Fruit fly (Drosophila melanogaster): ENCODE measurements around the gene Sce.

- TF ChIP-seq CG8301 (tag; optimal IDR thresholded peaks at IDR 0.05): no peak
- TF ChIP-seq rn (GFP tag; IDR thresholded peaks at IDR 0.05): no peak
- no peak for TF ChIP-seq Pif1B (GFP tag; optimal IDR thresholded peaks at IDR 0.05)
- no peak for TF ChIP-seq CG17806 (tag; optimal IDR thresholded peaks at IDR 0.05)
- TF ChIP-seq D1 (tag; optimal IDR thresholded peaks at IDR 0.05): no peak
- no peak for TF ChIP-seq CG9948 (tag; optimal IDR thresholded peaks at IDR 0.05)
- no peak for TF ChIP-seq EcR (GFP tag; optimal IDR thresholded peaks at IDR 0.05)
- TF ChIP-seq Snoo (tag; optimal IDR thresholded peaks at IDR 0.05): no peak
- no peak for TF ChIP-seq CG4496 (GFP tag; IDR thresholded peaks at IDR 0.05)
- no peak for TF ChIP-seq fd96Ca (GFP tag; IDR thresholded peaks at IDR 0.05)
- no peak for TF ChIP-seq CG12605 (GFP tag; IDR thresholded peaks at IDR 0.05)
- TF ChIP-seq CG13204 (GFP tag; optimal IDR thresholded peaks at IDR 0.05): no peak
Measured at dm6 chr3R:27679667-27680066, 2.2 kb downstream of the Sce start.

All from whole organism, pupa.